Worm (Caenorhabditis elegans) whole organism, mixed stage, embryonic: ENCODE measurements around the gene R09H10.1.

Experiments
- elt-1 ChIP-seq: sonication (generic microtip); optimal IDR thresholded peaks from 2 replicates; lab custom pipeline; 2017; ENCODE audit warnings: missing genetic modification characterization, mild to moderate bottlenecking, missing compliant biosample characterization, antibody characterized with exemption, moderate library complexity, borderline replicate concordance; ENCODE audit not compliant: insufficient read depth
- nhr-28 ChIP-seq: fragments of 150-350 bp; optimal IDR thresholded peaks from 2 replicates; lab custom pipeline; 2014; ENCODE audit warnings: missing biosample characterization, missing genetic modification characterization
- nhr-76 ChIP-seq: sonication (generic microtip); optimal IDR thresholded peaks from 2 replicates; lab custom pipeline; 2017; ENCODE audit warnings: missing biosample characterization, missing genetic modification characterization
- snpc-4 ChIP-seq: fragments of 150-350 bp; optimal IDR thresholded peaks from 2 replicates; lab custom pipeline; 2014; ENCODE audit warnings: missing biosample characterization, missing genetic modification characterization
- tbx-8 ChIP-seq: fragments of 200-800 bp; sonication (Bioruptor generic); optimal IDR thresholded peaks from 2 replicates; lab custom pipeline; 2018; ENCODE audit warnings: mild to moderate bottlenecking, missing genetic modification characterization, moderate library complexity, missing compliant biosample characterization
- ztf-11 ChIP-seq: fragments of 150-350 bp; optimal IDR thresholded peaks from 2 replicates; lab custom pipeline; 2014; ENCODE audit warnings: missing biosample characterization, missing genetic modification characterization

DNA sequence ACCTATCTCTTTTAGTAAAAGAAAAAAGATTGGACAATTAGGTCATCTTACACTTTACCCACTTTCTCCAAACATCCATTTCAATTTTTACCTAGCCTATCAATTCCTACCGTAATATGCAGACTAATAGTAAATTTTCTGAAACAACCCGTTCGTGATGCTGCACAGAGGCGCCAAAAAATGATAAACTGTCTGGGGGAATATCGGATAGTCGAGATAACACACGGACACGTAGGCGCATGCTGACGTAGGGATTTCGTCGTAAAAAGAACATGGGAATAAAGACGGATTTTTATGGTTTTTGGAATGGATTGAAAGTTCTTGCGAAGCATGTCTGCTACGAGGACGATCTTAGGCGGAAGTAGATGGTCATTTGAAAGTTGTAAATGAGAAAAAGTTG is 16.3 kb downstream of the R09H10.1 start:
- TF ChIP-seq nhr-28 (tag; lab: Kevin White, UChicago) (no peak), snpc-4 (tag; lab: Kevin White, UChicago) (no peak), tbx-8 (GFP tag; lab: Kevin White, UChicago) (no peak), ztf-11 (tag; lab: Kevin White, UChicago) (no peak), elt-1 (tag; lab: Kevin White, UChicago) (no peak), nhr-76 (no peak)
